Fruit fly (Drosophila melanogaster) whole organism, embryonic: ENCODE measurements around the gene CG4586.
A peak's percentile ranks its signal among the peaks of the same experiment; 100 is the strongest.

Source experiments
- CG14441 ChIP-seq: fragments of 200-800 bp; sonication (Bioruptor generic); IDR thresholded peaks from 2 replicates; pipeline ENCODE4 v1.3.6; 2022; ENCODE audit warnings: missing biosample characterization, missing genetic modification characterization
- CG15479 ChIP-seq: fragments of 200-800 bp; sonication (Bioruptor generic); optimal IDR thresholded peaks from 3 replicates; lab custom pipeline; 2019; ENCODE audit warnings: missing biosample characterization, mild to moderate bottlenecking, missing genetic modification characterization, moderate library complexity
- CG1603 ChIP-seq: fragments of 200-800 bp; sonication (Bioruptor generic); optimal IDR thresholded peaks from 2 replicates; lab custom pipeline; 2019; ENCODE audit warnings: missing biosample characterization, mild to moderate bottlenecking, missing genetic modification characterization, moderate library complexity
- CG1832 ChIP-seq: fragments of 200-800 bp; sonication (Bioruptor generic); optimal IDR thresholded peaks from 2 replicates; lab custom pipeline; 2017; ENCODE audit warnings: missing biosample characterization, mild to moderate bottlenecking, missing genetic modification characterization, inconsistent platforms
- CG2712 ChIP-seq: fragments of 200-800 bp; optimal IDR thresholded peaks from 3 replicates; lab custom pipeline; 2019; ENCODE audit warnings: missing biosample characterization, mild to moderate bottlenecking, missing genetic modification characterization, moderate library complexity
- CG30403 ChIP-seq: fragments of 200-800 bp; sonication (Bioruptor generic); optimal IDR thresholded peaks from 3 replicates; lab custom pipeline; 2016; ENCODE audit warnings: missing biosample characterization, missing genetic modification characterization
- CG3847 ChIP-seq: fragments of 200-800 bp; sonication (Bioruptor generic); IDR thresholded peaks from 2 replicates; pipeline ENCODE4 v1.3.6; 2022; ENCODE audit warnings: missing biosample characterization, missing genetic modification characterization
- CG4328 ChIP-seq: fragments of 200-800 bp; sonication (Bioruptor generic); optimal IDR thresholded peaks from 3 replicates; lab custom pipeline; 2017; ENCODE audit warnings: missing biosample characterization, missing genetic modification reagents, missing genetic modification characterization
- CG4707 ChIP-seq: fragments of 200-800 bp; sonication (Bioruptor generic); optimal IDR thresholded peaks from 2 replicates; lab custom pipeline; 2018; ENCODE audit warnings: missing biosample characterization, mild to moderate bottlenecking, missing genetic modification characterization, moderate library complexity
- CG7987 ChIP-seq: fragments of 200-800 bp; sonication (Bioruptor generic); optimal IDR thresholded peaks from 2 replicates; lab custom pipeline; 2018; ENCODE audit warnings: missing biosample characterization, mild to moderate bottlenecking, missing genetic modification characterization, moderate library complexity
- CG8281 ChIP-seq: fragments of 200-800 bp; sonication (Bioruptor generic); optimal IDR thresholded peaks from 2 replicates; lab custom pipeline; 2018; ENCODE audit warnings: missing biosample characterization, mild to moderate bottlenecking, missing genetic modification characterization, moderate library complexity
- Hr3 ChIP-seq: fragments of 200-800 bp; sonication (Bioruptor generic); optimal IDR thresholded peaks from 3 replicates; lab custom pipeline; 2016; ENCODE audit warnings: missing biosample characterization, missing genetic modification characterization
- Mad ChIP-seq: fragments of 200-800 bp; sonication (Bioruptor generic); optimal IDR thresholded peaks from 2 replicates; lab custom pipeline; 2016; ENCODE audit warnings: missing biosample characterization, missing genetic modification characterization
- Meics ChIP-seq: fragments of 200-800 bp; sonication (Bioruptor generic); optimal IDR thresholded peaks from 2 replicates; lab custom pipeline; 2017; ENCODE audit warnings: missing biosample characterization, mild to moderate bottlenecking, missing genetic modification characterization
- NK7.1 ChIP-seq: fragments of 200-800 bp; sonication (Bioruptor generic); optimal IDR thresholded peaks from 3 replicates; lab custom pipeline; 2016; ENCODE audit warnings: missing biosample characterization, missing genetic modification characterization
- Spps ChIP-seq: fragments of 200-800 bp; sonication (Bioruptor generic); optimal IDR thresholded peaks from 2 replicates; lab custom pipeline; 2018; ENCODE audit warnings: missing biosample characterization, mild to moderate bottlenecking, missing genetic modification characterization
- Sry-β ChIP-seq: fragments of 200-800 bp; sonication (Bioruptor generic); optimal IDR thresholded peaks from 2 replicates; lab custom pipeline; 2018; ENCODE audit warnings: missing biosample characterization, mild to moderate bottlenecking, missing genetic modification characterization, moderate library complexity
- Stat92E ChIP-seq, 3 experiments: fragments of >200 bp in 2 of 3; fragments of 200-800 bp in 1 of 3; sonication (Bioruptor generic) in 1 of 3; optimal IDR thresholded peaks; 2 replicates each; lab custom pipeline; 2017 to 2019; ENCODE audit warnings: missing biosample characterization in 3 of 3, missing genetic modification characterization in 3 of 3, mild to moderate bottlenecking in 1 of 3, moderate library complexity in 1 of 3
- Trl ChIP-seq, 3 experiments: fragments of >200 bp in 2 of 3; fragments of 200-800 bp in 1 of 3; sonication (Bioruptor generic) in 1 of 3; optimal IDR thresholded peaks; 2 replicates in 1 of 3; 3 replicates in 2 of 3; lab custom pipeline; 2016 to 2017; ENCODE audit warnings: missing biosample characterization in 1 of 3, missing genetic modification characterization in 1 of 3
- Xrp1 ChIP-seq: fragments of 200-800 bp; sonication (Bioruptor generic); IDR thresholded peaks from 2 replicates; pipeline ENCODE4 v1.3.6; 2022; ENCODE audit warnings: missing biosample characterization, missing genetic modification characterization
- ato ChIP-seq: fragments of 200-800 bp; sonication (Bioruptor generic); IDR thresholded peaks from 2 replicates; pipeline ENCODE4 v1.3.6; 2022; ENCODE audit warnings: missing biosample characterization, missing genetic modification characterization; ENCODE audit not compliant: partially characterized antibody
- bsh ChIP-seq, 2 experiments: fragments of 200-800 bp; sonication (Bioruptor generic); optimal IDR thresholded peaks; 2 replicates each; lab custom pipeline; 2017 to 2018; ENCODE audit warnings: mild to moderate bottlenecking in 2 of 2, missing biosample characterization in 2 of 2, missing genetic modification characterization in 2 of 2, moderate library complexity in 1 of 2
- caup ChIP-seq: fragments of 200-800 bp; sonication (Bioruptor generic); optimal IDR thresholded peaks from 3 replicates; lab custom pipeline; 2017; ENCODE audit warnings: missing biosample characterization, mild to moderate bottlenecking, missing genetic modification characterization, moderate library complexity; ENCODE audit not compliant: severe bottlenecking
- ci ChIP-seq: fragments of 200-800 bp; sonication (Bioruptor generic); IDR thresholded peaks from 3 replicates; pipeline ENCODE4 v1.3.6; 2022; ENCODE audit warnings: missing biosample characterization, missing genetic modification characterization
- crp ChIP-seq, 2 experiments: fragments of 200-800 bp; sonication (Bioruptor generic); optimal IDR thresholded peaks; 2 replicates in 1 of 2; 3 replicates in 1 of 2; lab custom pipeline; 2017; ENCODE audit warnings: missing biosample characterization in 2 of 2, missing genetic modification characterization in 2 of 2, mild to moderate bottlenecking in 1 of 2, moderate library complexity in 1 of 2
- dpn ChIP-seq, 2 experiments: fragments of 200-800 bp; sonication (Bioruptor generic); optimal IDR thresholded peaks; 3 replicates each; lab custom pipeline; 2016; ENCODE audit warnings: missing biosample characterization in 2 of 2, missing genetic modification characterization in 2 of 2
- gem ChIP-seq: fragments of 200-800 bp; sonication (Bioruptor generic); optimal IDR thresholded peaks from 2 replicates; lab custom pipeline; 2019; ENCODE audit warnings: missing biosample characterization, mild to moderate bottlenecking, missing genetic modification characterization, moderate library complexity
- grau ChIP-seq: fragments of 200-800 bp; optimal IDR thresholded peaks from 3 replicates; lab custom pipeline; 2019; ENCODE audit warnings: missing biosample characterization, mild to moderate bottlenecking, missing genetic modification characterization, moderate library complexity
- grn ChIP-seq: fragments of 200-800 bp; sonication (Bioruptor generic); optimal IDR thresholded peaks from 3 replicates; lab custom pipeline; 2017; ENCODE audit warnings: missing biosample characterization, missing genetic modification characterization
- kay ChIP-seq: fragments of 200-800 bp; sonication (Bioruptor generic); optimal IDR thresholded peaks from 2 replicates; lab custom pipeline; 2016; ENCODE audit warnings: missing biosample characterization, missing genetic modification characterization
- ken ChIP-seq: fragments of 200-800 bp; sonication (Bioruptor generic); IDR thresholded peaks from 3 replicates; pipeline ENCODE4 v1.3.6; 2022; ENCODE audit warnings: missing biosample characterization, missing genetic modification characterization
- pros ChIP-seq: fragments of 200-800 bp; sonication (Bioruptor generic); optimal IDR thresholded peaks from 3 replicates; lab custom pipeline; 2019; ENCODE audit warnings: missing biosample characterization, mild to moderate bottlenecking, missing genetic modification characterization, moderate library complexity
- sqz ChIP-seq: fragments of 200-800 bp; sonication (Bioruptor generic); optimal IDR thresholded peaks from 3 replicates; lab custom pipeline; 2018; ENCODE audit warnings: missing biosample characterization, mild to moderate bottlenecking, missing genetic modification characterization
- tio ChIP-seq: fragments of 200-800 bp; sonication (Bioruptor generic); optimal IDR thresholded peaks from 2 replicates; lab custom pipeline; 2017; ENCODE audit warnings: missing biosample characterization, missing genetic modification characterization, inconsistent platforms
- zen ChIP-seq: fragments of 200-800 bp; sonication (Bioruptor generic); optimal IDR thresholded peaks from 3 replicates; lab custom pipeline; 2018; ENCODE audit warnings: missing biosample characterization, mild to moderate bottlenecking, missing genetic modification characterization, moderate library complexity
- zf30C ChIP-seq: fragments of 200-800 bp; sonication (Bioruptor generic); optimal IDR thresholded peaks from 3 replicates; lab custom pipeline; 2018; ENCODE audit warnings: missing biosample characterization, mild to moderate bottlenecking, missing genetic modification characterization

The CG4586 gene

DNA sequence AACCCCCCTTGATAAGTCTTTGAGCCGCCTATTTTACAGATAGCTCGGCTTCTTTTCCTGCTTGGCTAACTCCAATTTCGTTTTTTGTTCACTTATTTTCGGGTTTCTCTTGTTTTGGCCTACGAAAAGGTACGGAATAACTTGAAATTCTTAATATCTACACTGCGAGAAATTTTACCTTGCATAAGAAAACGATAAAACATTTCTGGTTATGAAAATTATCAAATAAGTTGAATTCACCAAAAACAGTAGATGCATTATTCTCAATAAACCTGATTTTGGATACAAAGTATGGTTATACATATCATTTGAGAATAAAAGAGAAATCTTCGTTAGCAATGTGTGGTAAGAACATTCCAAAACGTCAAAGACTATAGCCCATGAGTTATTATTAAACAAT is 12.3 kb downstream of the CG4586 start (continued):
- TF ChIP-seq ken: no peak
- peak; percentile 0 for TF ChIP-seq pros
- TF ChIP-seq gem (tag; lab: Kevin White, UChicago): peak; percentile 73
- peak; percentile 37 for TF ChIP-seq Spps (tag; lab: Kevin White, UChicago)
- peak; percentile 25 for TF ChIP-seq zen (tag; lab: Kevin White, UChicago)
- TF ChIP-seq Trl (optimal IDR thresholded peaks at IDR 0.05; lab: Kevin White, UChicago): peak in 1 of 2 experiments; percentile 55
- TF ChIP-seq Trl (GFP tag; optimal IDR thresholded peaks at IDR 0.05; lab: Kevin White, UChicago): no peak
- TF ChIP-seq NK7.1 (GFP tag; lab: Kevin White, UChicago): peak; percentile 28
- peak; percentile 52 for TF ChIP-seq CG1603 (tag; lab: Kevin White, UChicago)
- peak in 1 of 2 experiments; percentile 62 for TF ChIP-seq bsh (GFP tag; optimal IDR thresholded peaks at IDR 0.05; lab: Kevin White, UChicago)
- TF ChIP-seq ci: 0 out of 3 replicates have a peak, but pooled peaks have one; percentile 11
- peak; percentile 29 for TF ChIP-seq Hr3 (GFP tag; lab: Kevin White, UChicago)
- TF ChIP-seq grau: peak; percentile 50
- peak; percentile 77 for TF ChIP-seq zf30C
- TF ChIP-seq tio (GFP tag; lab: Kevin White, UChicago): peak; percentile 12
- peak; percentile 2 for TF ChIP-seq CG4707 (GFP tag; lab: Kevin White, UChicago)
- no peak for TF ChIP-seq kay (GFP tag; lab: Kevin White, UChicago)
- TF ChIP-seq sqz (GFP tag; lab: Kevin White, UChicago): no peak
- TF ChIP-seq CG2712 (tag; lab: Kevin White, UChicago): peak; percentile 64
- peak; percentile 60 for TF ChIP-seq Xrp1
- peak; percentile 29 for TF ChIP-seq CG30403 (GFP tag; lab: Kevin White, UChicago)
- peak; percentile 0 for TF ChIP-seq Sry-β
- TF ChIP-seq CG4328: no peak
- TF ChIP-seq dpn (GFP tag; optimal IDR thresholded peaks at IDR 0.05; lab: Kevin White, UChicago): peak; percentile 1 to 13
- peak; percentile 38 for TF ChIP-seq Meics (GFP tag; lab: Kevin White, UChicago)

DNA sequence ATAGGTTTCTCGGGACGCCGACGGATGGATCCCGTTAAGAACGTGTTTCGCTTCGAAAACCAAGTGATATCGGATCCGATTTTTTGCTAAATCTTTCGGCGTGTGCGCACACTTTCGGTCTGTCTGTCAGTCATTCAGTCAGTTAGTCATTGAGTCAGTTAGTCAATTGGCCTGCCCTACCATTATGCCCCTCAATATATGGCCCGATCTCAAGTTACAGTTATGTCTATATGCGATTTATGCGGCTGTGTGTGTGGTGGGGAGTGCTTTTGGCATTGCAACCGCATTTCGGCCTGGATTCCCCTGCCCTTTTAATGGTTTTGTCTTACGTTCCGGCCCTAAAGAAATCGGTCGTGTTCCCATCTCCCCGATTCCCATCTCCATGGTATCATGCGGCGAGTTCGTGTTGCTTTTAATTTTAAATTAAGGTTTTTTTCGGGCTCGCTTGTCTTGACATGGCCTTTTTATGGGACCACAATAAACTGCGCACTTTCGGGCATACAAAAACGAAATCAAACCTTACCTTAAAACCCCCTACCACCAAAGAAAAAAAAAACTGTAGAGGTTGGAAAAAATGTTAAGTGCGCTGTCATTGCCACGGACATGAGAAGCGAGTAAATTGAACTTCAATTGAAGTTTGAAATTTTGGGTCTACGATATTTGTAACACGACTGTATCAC is 13.1 kb downstream of the CG4586 start:
- TF ChIP-seq caup: no peak
- TF ChIP-seq crp (GFP tag; optimal IDR thresholded peaks at IDR 0.05; lab: Kevin White, UChicago): no peak
- TF ChIP-seq CG7987 (GFP tag; lab: Kevin White, UChicago): peak; percentile 82
- peak; percentile 20 for TF ChIP-seq grn
- no peak for TF ChIP-seq ato (GFP tag; lab: Robert Waterston, UW)
- no peak for TF ChIP-seq Stat92E (GFP tag; optimal IDR thresholded peaks at IDR 0.05; lab: Kevin White, UChicago)
- no peak for TF ChIP-seq Mad (GFP tag; lab: Kevin White, UChicago)
- no peak for TF ChIP-seq CG1832 (GFP tag; lab: Kevin White, UChicago)
- no peak for TF ChIP-seq CG14441 (GFP tag; lab: Robert Waterston, UW)
- TF ChIP-seq CG15479 (GFP tag; lab: Kevin White, UChicago): no peak
- no peak for TF ChIP-seq CG3847
- TF ChIP-seq sqz (GFP tag; lab: Kevin White, UChicago): peak; percentile 76
- TF ChIP-seq CG8281 (tag; lab: Kevin White, UChicago): peak; percentile 87
